Worm (Caenorhabditis elegans) whole organism, young adult: Measurements from ENCODE around the gene F25E5.1.

Experiments
- akir-1 ChIP-seq: fragments of 200-800 bp; sonication (Bioruptor generic); optimal IDR thresholded peaks from 2 replicates; lab custom pipeline; 2018; ENCODE audit warnings: mild to moderate bottlenecking, missing genetic modification characterization, moderate library complexity, missing compliant biosample characterization
- ekl-4 ChIP-seq: fragments of 200-800 bp; sonication (Bioruptor generic); IDR thresholded peaks from 2 replicates; pipeline ENCODE4 v1.3.6; 2022; ENCODE audit warnings: missing genetic modification reagents, missing genetic modification characterization, missing compliant biosample characterization

- TF ChIP-seq akir-1 (GFP tag; lab: Kevin White, UChicago) (no peak), ekl-4 (GFP tag; lab: Robert Waterston, UW) (no peak)
These were observed 29.5 kb downstream of the F25E5.1 start, which contains the start of gene srbc-11 for ce11 chrV:7495189-7495588.
